Fruit fly (Drosophila melanogaster) whole organism, adult: ENCODE results near the gene CG15629.

Experiments used
- CG11617 ChIP-seq: fragments of 200-800 bp; sonication (Bioruptor generic); optimal IDR thresholded peaks from 2 replicates; lab custom pipeline; 2017; ENCODE audit warnings: mild to moderate bottlenecking, missing biosample characterization, missing genetic modification reagents, missing genetic modification characterization
- CG14711 ChIP-seq: fragments of 200-800 bp; sonication (Bioruptor generic); optimal IDR thresholded peaks from 2 replicates; lab custom pipeline; 2018; ENCODE audit warnings: missing biosample characterization, mild to moderate bottlenecking, missing genetic modification characterization, moderate library complexity
- cic ChIP-seq: fragments of 200-800 bp; sonication (Bioruptor generic); optimal IDR thresholded peaks from 2 replicates; lab custom pipeline; 2017; ENCODE audit warnings: missing biosample characterization, mild to moderate bottlenecking, missing genetic modification characterization, moderate library complexity

- TF ChIP-seq CG11617 (GFP tag; lab: Kevin White, UChicago), result no peak
- TF ChIP-seq cic, result no peak
- no peak for TF ChIP-seq CG14711 (tag; lab: Kevin White, UChicago)
Measured at dm6 chr2L:4806109-4806508, 6.7 kb upstream of the CG15629 start.
